Fruit fly (Drosophila melanogaster) whole organism, embryonic: Measurements from ENCODE around the gene CG11726.

Experiments
- Atf3 ChIP-seq: fragments of 200-800 bp; sonication (Bioruptor generic); optimal IDR thresholded peaks from 3 replicates; lab custom pipeline; 2016; ENCODE audit warnings: missing biosample characterization, missing genetic modification characterization
- BtbVII ChIP-seq: fragments of 200-800 bp; sonication (Bioruptor generic); optimal IDR thresholded peaks from 3 replicates; lab custom pipeline; 2017; ENCODE audit warnings: missing biosample characterization, mild to moderate bottlenecking, missing genetic modification characterization
- CG10543 ChIP-seq: fragments of 200-800 bp; sonication (Bioruptor generic); optimal IDR thresholded peaks from 3 replicates; lab custom pipeline; 2017; ENCODE audit warnings: missing biosample characterization, mild to moderate bottlenecking, missing genetic modification characterization, moderate library complexity
- CG10654 ChIP-seq: fragments of 200-800 bp; sonication (Bioruptor generic); optimal IDR thresholded peaks from 2 replicates; lab custom pipeline; 2016; ENCODE audit warnings: missing biosample characterization, missing genetic modification characterization
- CG11695 ChIP-seq: fragments of 200-800 bp; sonication (Bioruptor generic); IDR thresholded peaks from 3 replicates; pipeline ENCODE4 v1.3.6; 2022; ENCODE audit warnings: missing biosample characterization, missing genetic modification characterization
- CG12236 ChIP-seq: fragments of 200-800 bp; sonication (Bioruptor generic); optimal IDR thresholded peaks from 2 replicates; lab custom pipeline; 2016; ENCODE audit warnings: missing biosample characterization, missing genetic modification characterization
- CG12391 ChIP-seq: fragments of 200-800 bp; sonication (Bioruptor generic); optimal IDR thresholded peaks from 3 replicates; lab custom pipeline; 2018; ENCODE audit warnings: missing biosample characterization, mild to moderate bottlenecking, missing genetic modification characterization, moderate library complexity
- CG14860 ChIP-seq: fragments of 200-800 bp; sonication (Bioruptor generic); IDR thresholded peaks from 3 replicates; pipeline ENCODE4 v1.3.6; 2022; ENCODE audit warnings: missing biosample characterization, missing genetic modification characterization; ENCODE audit not compliant: partially characterized antibody
- CG14965 ChIP-seq: fragments of 200-800 bp; sonication (Bioruptor generic); optimal IDR thresholded peaks from 2 replicates; lab custom pipeline; 2016; ENCODE audit warnings: missing biosample characterization, missing genetic modification characterization, borderline replicate concordance
- CG15011 ChIP-seq: fragments of 200-800 bp; sonication (Bioruptor generic); optimal IDR thresholded peaks from 3 replicates; lab custom pipeline; 2018; ENCODE audit warnings: missing biosample characterization, mild to moderate bottlenecking, missing genetic modification characterization
- CG1529 ChIP-seq: fragments of 200-800 bp; sonication (Bioruptor generic); optimal IDR thresholded peaks from 3 replicates; lab custom pipeline; 2018; ENCODE audit warnings: missing biosample characterization, missing genetic modification characterization
- CG15479 ChIP-seq: fragments of 200-800 bp; sonication (Bioruptor generic); optimal IDR thresholded peaks from 3 replicates; lab custom pipeline; 2019; ENCODE audit warnings: missing biosample characterization, mild to moderate bottlenecking, missing genetic modification characterization, moderate library complexity
- CG17385 ChIP-seq: fragments of 200-800 bp; sonication (Bioruptor generic); optimal IDR thresholded peaks from 3 replicates; lab custom pipeline; 2018; ENCODE audit warnings: missing biosample characterization, mild to moderate bottlenecking, missing genetic modification characterization
- CG1832 ChIP-seq: fragments of 200-800 bp; sonication (Bioruptor generic); optimal IDR thresholded peaks from 2 replicates; lab custom pipeline; 2017; ENCODE audit warnings: missing biosample characterization, mild to moderate bottlenecking, missing genetic modification characterization, inconsistent platforms
- CG2199 ChIP-seq: fragments of 200-800 bp; sonication (Bioruptor generic); IDR thresholded peaks from 3 replicates; pipeline ENCODE4 v1.3.6; 2022; ENCODE audit warnings: missing biosample characterization, missing genetic modification characterization
- CG2202 ChIP-seq: fragments of 200-800 bp; sonication (Bioruptor generic); optimal IDR thresholded peaks from 2 replicates; lab custom pipeline; 2018; ENCODE audit warnings: missing biosample characterization, mild to moderate bottlenecking, missing genetic modification characterization
- CG3065 ChIP-seq: fragments of 200-800 bp; sonication (Bioruptor generic); optimal IDR thresholded peaks from 2 replicates; lab custom pipeline; 2016; ENCODE audit warnings: missing biosample characterization, missing genetic modification characterization
- CG34376 ChIP-seq: fragments of 200-800 bp; sonication (Bioruptor generic); optimal IDR thresholded peaks from 2 replicates; lab custom pipeline; 2018; ENCODE audit warnings: missing biosample characterization, mild to moderate bottlenecking, missing genetic modification characterization
- CG5245 ChIP-seq: fragments of 200-800 bp; sonication (Bioruptor generic); optimal IDR thresholded peaks from 3 replicates; lab custom pipeline; 2016; ENCODE audit warnings: missing biosample characterization, missing genetic modification characterization
- CG6689 ChIP-seq: fragments of 200-800 bp; sonication (Bioruptor generic); IDR thresholded peaks from 2 replicates; pipeline ENCODE4 v1.3.6; 2022; ENCODE audit warnings: missing biosample characterization, missing genetic modification characterization
- CG7372 ChIP-seq: fragments of 200-800 bp; sonication (Bioruptor generic); IDR thresholded peaks from 2 replicates; pipeline ENCODE4 v1.3.6; 2022; ENCODE audit warnings: missing biosample characterization, missing genetic modification characterization
- CG7839 ChIP-seq: fragments of 200-800 bp; sonication (Bioruptor generic); optimal IDR thresholded peaks from 3 replicates; lab custom pipeline; 2018; ENCODE audit warnings: missing biosample characterization, mild to moderate bottlenecking, missing genetic modification characterization, moderate library complexity
- CG8924 ChIP-seq: fragments of 200-800 bp; optimal IDR thresholded peaks from 3 replicates; lab custom pipeline; 2019; ENCODE audit warnings: missing biosample characterization, mild to moderate bottlenecking, missing genetic modification characterization, moderate library complexity
- CG9609 ChIP-seq: fragments of 200-800 bp; sonication (Bioruptor generic); optimal IDR thresholded peaks from 3 replicates; lab custom pipeline; 2016; ENCODE audit warnings: missing biosample characterization, missing genetic modification characterization
- CG9727 ChIP-seq: fragments of 200-800 bp; sonication (Bioruptor generic); optimal IDR thresholded peaks from 3 replicates; lab custom pipeline; 2017; ENCODE audit warnings: missing biosample characterization, mild to moderate bottlenecking, missing genetic modification characterization
- CG9876 ChIP-seq: fragments of 200-800 bp; sonication (Bioruptor generic); optimal IDR thresholded peaks from 2 replicates; lab custom pipeline; 2016; ENCODE audit warnings: missing biosample characterization, missing genetic modification characterization
- Dp ChIP-seq: fragments of 200-800 bp; sonication (Bioruptor generic); optimal IDR thresholded peaks from 2 replicates; lab custom pipeline; 2018; ENCODE audit warnings: missing biosample characterization, mild to moderate bottlenecking, missing genetic modification characterization, moderate library complexity
- E2f1 ChIP-seq: fragments of 200-800 bp; sonication (Bioruptor generic); IDR thresholded peaks from 2 replicates; pipeline ENCODE4 v1.3.6; 2022; ENCODE audit warnings: missing biosample characterization, missing genetic modification characterization
- Fer1 ChIP-seq: fragments of 200-800 bp; sonication (Bioruptor generic); optimal IDR thresholded peaks from 2 replicates; lab custom pipeline; 2017; ENCODE audit warnings: missing biosample characterization, mild to moderate bottlenecking, missing genetic modification characterization
- Fer2 ChIP-seq: fragments of 200-800 bp; sonication (Bioruptor generic); optimal IDR thresholded peaks from 2 replicates; lab custom pipeline; 2018; ENCODE audit warnings: missing biosample characterization, mild to moderate bottlenecking, missing genetic modification characterization, moderate library complexity
- Hey ChIP-seq: fragments of 200-800 bp; sonication (Bioruptor generic); optimal IDR thresholded peaks from 3 replicates; lab custom pipeline; 2018; ENCODE audit warnings: missing biosample characterization, mild to moderate bottlenecking, missing genetic modification characterization
- MESR4 ChIP-seq: fragments of 200-800 bp; sonication (Bioruptor generic); optimal IDR thresholded peaks from 2 replicates; lab custom pipeline; 2018; ENCODE audit warnings: missing biosample characterization, mild to moderate bottlenecking, missing genetic modification characterization, moderate library complexity
- Mrtf ChIP-seq: fragments of 200-800 bp; sonication (Bioruptor generic); IDR thresholded peaks from 3 replicates; pipeline ENCODE4 v1.3.6; 2022; ENCODE audit warnings: missing biosample characterization, missing genetic modification characterization
- Ptx1 ChIP-seq: fragments of 200-800 bp; sonication (Bioruptor generic); IDR thresholded peaks from 2 replicates; pipeline ENCODE4 v1.3.6; 2022; ENCODE audit warnings: missing biosample characterization, missing genetic modification characterization
- Sry-δ ChIP-seq: fragments of 200-800 bp; sonication (Bioruptor generic); optimal IDR thresholded peaks from 2 replicates; lab custom pipeline; 2016; ENCODE audit warnings: missing biosample characterization, missing genetic modification characterization
- chm ChIP-seq: fragments of 200-800 bp; sonication (Bioruptor generic); IDR thresholded peaks from 2 replicates; pipeline ENCODE4 v1.3.6; 2022; ENCODE audit warnings: missing biosample characterization, missing genetic modification characterization
- ci ChIP-seq: fragments of 200-800 bp; sonication (Bioruptor generic); IDR thresholded peaks from 3 replicates; pipeline ENCODE4 v1.3.6; 2022; ENCODE audit warnings: missing biosample characterization, missing genetic modification characterization
- croc ChIP-seq: fragments of 200-800 bp; sonication (Bioruptor generic); conservative IDR thresholded peaks from 3 replicates; pipeline ENCODE4 v1.3.6; 2022; ENCODE audit warnings: missing biosample characterization, missing genetic modification characterization
- esg ChIP-seq: fragments of 200-800 bp; sonication (Bioruptor generic); conservative IDR thresholded peaks from 2 replicates; pipeline ENCODE4 v1.3.6; 2022; ENCODE audit warnings: missing biosample characterization, missing genetic modification characterization
- eve ChIP-seq, 2 experiments: fragments of >200 bp; optimal IDR thresholded peaks; 2 replicates each; lab custom pipeline; 2017; ENCODE audit warnings: missing biosample characterization in 2 of 2, missing genetic modification characterization in 2 of 2
- gro ChIP-seq: fragments of 200-800 bp; sonication (Bioruptor generic); optimal IDR thresholded peaks from 2 replicates; lab custom pipeline; 2016; ENCODE audit warnings: missing biosample characterization, missing genetic modification characterization
- hth ChIP-seq: fragments of >200 bp; optimal IDR thresholded peaks from 2 replicates; lab custom pipeline; 2017; ENCODE audit warnings: inconsistent platforms
- lab ChIP-seq: fragments of 200-800 bp; sonication (Bioruptor generic); optimal IDR thresholded peaks from 3 replicates; lab custom pipeline; 2017; ENCODE audit warnings: missing biosample characterization, missing genetic modification characterization, mild to moderate bottlenecking, moderate library complexity, missing genetic modification reagents
- p53 ChIP-seq: fragments of 200-800 bp; sonication (Bioruptor generic); optimal IDR thresholded peaks from 2 replicates; lab custom pipeline; 2016; ENCODE audit warnings: missing biosample characterization, missing genetic modification characterization
- row ChIP-seq: fragments of 200-800 bp; sonication (Bioruptor generic); IDR thresholded peaks from 3 replicates; pipeline ENCODE4 v1.3.6; 2022; ENCODE audit warnings: missing biosample characterization, missing genetic modification characterization
- run ChIP-seq: fragments of 200-800 bp; sonication (Bioruptor generic); optimal IDR thresholded peaks from 3 replicates; lab custom pipeline; 2018; ENCODE audit warnings: missing biosample characterization, mild to moderate bottlenecking, missing genetic modification characterization
- sens-2 ChIP-seq: fragments of 200-800 bp; sonication (Bioruptor generic); IDR thresholded peaks from 2 replicates; pipeline ENCODE4 v1.3.6; 2022; ENCODE audit warnings: missing biosample characterization, missing genetic modification characterization
- sima ChIP-seq: fragments of 200-800 bp; sonication (Bioruptor generic); optimal IDR thresholded peaks from 2 replicates; lab custom pipeline; 2016; ENCODE audit warnings: missing biosample characterization, missing genetic modification characterization
- stc ChIP-seq: fragments of 200-800 bp; sonication (Bioruptor generic); IDR thresholded peaks from 2 replicates; pipeline ENCODE4 v1.3.6; 2022; ENCODE audit warnings: missing biosample characterization, missing genetic modification characterization
- tap ChIP-seq: fragments of 200-800 bp; optimal IDR thresholded peaks from 3 replicates; lab custom pipeline; 2019; ENCODE audit warnings: missing biosample characterization, mild to moderate bottlenecking, missing genetic modification characterization, moderate library complexity
- vnd ChIP-seq: fragments of 200-800 bp; sonication (Bioruptor generic); IDR thresholded peaks from 3 replicates; pipeline ENCODE4 v1.3.6; 2022; ENCODE audit warnings: missing biosample characterization, missing genetic modification characterization; ENCODE audit not compliant: partially characterized antibody
- zfh1 ChIP-seq: fragments of 200-800 bp; sonication (Bioruptor generic); IDR thresholded peaks from 3 replicates; pipeline ENCODE4 v1.3.6; 2022; ENCODE audit warnings: missing biosample characterization, missing genetic modification characterization

The CG11726 gene

DNA sequence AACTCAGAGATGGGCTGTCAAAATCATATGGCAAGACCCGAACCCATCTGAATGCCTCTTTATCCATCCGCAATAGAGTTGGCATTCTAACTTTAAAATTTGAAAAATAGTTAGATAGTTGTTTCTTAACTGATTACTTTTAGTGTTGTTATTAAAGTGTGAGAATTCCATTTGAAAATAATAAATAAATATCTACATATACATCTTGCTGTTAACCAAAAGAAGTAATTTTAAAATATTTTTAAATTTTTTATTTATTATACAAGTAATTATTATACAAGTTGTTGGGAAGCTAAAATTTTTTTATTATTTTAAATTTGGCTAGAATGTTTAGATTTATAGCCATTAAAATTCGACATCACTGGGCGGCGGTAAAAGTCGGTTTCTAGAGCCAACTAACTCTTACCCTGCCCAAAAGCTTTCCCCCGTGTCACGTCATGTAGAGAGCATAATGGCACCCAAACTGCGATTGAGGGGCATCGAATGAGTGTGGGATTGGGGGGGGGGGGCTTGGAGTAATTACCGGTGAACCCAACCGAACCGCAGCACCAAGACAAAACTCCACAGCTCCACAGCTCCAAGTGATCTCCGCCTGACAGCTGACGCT is 49.1 kb downstream of the CG11726 start (continued):
- TF ChIP-seq CG1832 (GFP tag; lab: Kevin White, UChicago) (no peak), CG15479 (GFP tag; lab: Kevin White, UChicago) (no peak), Fer2 (tag; lab: Kevin White, UChicago) (no peak), CG2199 (GFP tag; lab: Robert Waterston, UW) (no peak), row (GFP tag; lab: Robert Waterston, UW) (peak; percentile 16; the same call in 1 of the 3 replicates), Mrtf (GFP tag; lab: Robert Waterston, UW) (no peak), CG10654 (GFP tag; lab: Kevin White, UChicago) (no peak), CG1529 (GFP tag; lab: Kevin White, UChicago) (no peak), CG9609 (GFP tag; lab: Kevin White, UChicago) (no peak), chm (GFP tag; lab: Robert Waterston, UW) (no peak), tap (tag; lab: Kevin White, UChicago) (peak; percentile 10), p53 (GFP tag; lab: Kevin White, UChicago) (no peak), run (tag; lab: Kevin White, UChicago) (no peak), CG9876 (GFP tag; lab: Kevin White, UChicago) (no peak), CG10543 (GFP tag; lab: Kevin White, UChicago) (no peak), CG7839 (tag; lab: Kevin White, UChicago) (peak; percentile 47), BtbVII (GFP tag; lab: Kevin White, UChicago) (no peak), Ptx1 (GFP tag; lab: Robert Waterston, UW) (no peak), CG8924 (tag; lab: Kevin White, UChicago) (peak; percentile 42), gro (GFP tag; lab: Kevin White, UChicago) (no peak), eve (GFP tag; optimal IDR thresholded peaks at IDR 0.05; lab: Kevin White, UChicago) (no peak), ci (GFP tag; lab: Robert Waterston, UW) (peak; percentile 46; the same call in 1 of the 3 replicates), CG34376 (no peak), Hey (no peak), Atf3 (GFP tag; lab: Kevin White, UChicago) (no peak), lab (GFP tag; lab: Kevin White, UChicago) (no peak), CG2202 (tag; lab: Kevin White, UChicago) (no peak), CG14965 (no peak), MESR4 (GFP tag; lab: Kevin White, UChicago) (no peak), CG12236 (GFP tag; lab: Kevin White, UChicago) (no peak), E2f1 (GFP tag; lab: Robert Waterston, UW) (no peak), CG6689 (no peak), CG15011 (GFP tag; lab: Kevin White, UChicago) (no peak), CG17385 (GFP tag; lab: Kevin White, UChicago) (peak; percentile 2), CG14860 (no peak), CG5245 (GFP tag; lab: Kevin White, UChicago) (no peak), Sry-δ (GFP tag; lab: Kevin White, UChicago) (no peak), zfh1 (no peak), esg (GFP tag; lab: Robert Waterston, UW) (peak; percentile 25; the same call in 1 of the 2 replicates), hth (lab: Kevin White, UChicago) (no peak), CG11695 (no peak), Fer1 (GFP tag; lab: Kevin White, UChicago) (no peak), vnd (GFP tag; lab: Robert Waterston, UW) (no peak), croc (GFP tag; lab: Robert Waterston, UW) (no peak), sens-2 (GFP tag; lab: Robert Waterston, UW) (no peak), CG9727 (no peak), stc (no peak), CG3065 (GFP tag; lab: Kevin White, UChicago) (no peak), sima (GFP tag; lab: Kevin White, UChicago) (no peak), CG12391 (tag; lab: Kevin White, UChicago) (peak; percentile 48), CG7372 (GFP tag; lab: Robert Waterston, UW) (no peak), Dp (GFP tag; lab: Kevin White, UChicago) (no peak)
